Worm (Caenorhabditis elegans) whole organism, late embryonic: ENCODE results near the gene col-183.

Source experiments
- C08G9.2 ChIP-seq: sonication (generic microtip); optimal IDR thresholded peaks from 2 replicates; lab custom pipeline; 2016; ENCODE audit warnings: mild to moderate bottlenecking, missing genetic modification characterization, moderate library complexity, missing compliant biosample characterization
- C38D4.7 ChIP-seq: fragments of 200-800 bp; sonication (Bioruptor generic); optimal IDR thresholded peaks from 2 replicates; lab custom pipeline; 2018; ENCODE audit warnings: mild to moderate bottlenecking, missing genetic modification characterization, moderate library complexity, missing compliant biosample characterization
- K02D7.2 ChIP-seq: sonication (generic microtip); optimal IDR thresholded peaks from 2 replicates; lab custom pipeline; 2017; ENCODE audit warnings: mild to moderate bottlenecking, missing genetic modification characterization, missing compliant biosample characterization
- T23F11.4 ChIP-seq: fragments of 200-800 bp; sonication (Bioruptor generic); optimal IDR thresholded peaks from 2 replicates; lab custom pipeline; 2018; ENCODE audit warnings: mild to moderate bottlenecking, missing genetic modification characterization, missing compliant biosample characterization
- Y22D7AL.16 ChIP-seq: sonication (generic microtip); optimal IDR thresholded peaks from 2 replicates; lab custom pipeline; 2016; ENCODE audit warnings: missing genetic modification characterization, missing compliant biosample characterization
- ceh-14 ChIP-seq: sonication (generic microtip); optimal IDR thresholded peaks from 2 replicates; lab custom pipeline; 2016; ENCODE audit warnings: missing genotype, missing genetic modification characterization, missing compliant biosample characterization
- ceh-19 ChIP-seq: fragments of 200-800 bp; sonication (Bioruptor generic); optimal IDR thresholded peaks from 2 replicates; lab custom pipeline; 2018; ENCODE audit warnings: mild to moderate bottlenecking, missing genetic modification characterization, missing compliant biosample characterization
- ceh-22 ChIP-seq: sonication (generic microtip); optimal IDR thresholded peaks from 2 replicates; lab custom pipeline; 2017; ENCODE audit warnings: missing biosample characterization, missing genetic modification characterization
- ceh-31 ChIP-seq: sonication (generic microtip); optimal IDR thresholded peaks from 2 replicates; lab custom pipeline; 2016; ENCODE audit warnings: missing genetic modification characterization, missing compliant biosample characterization
- ceh-48 ChIP-seq: sonication (generic microtip); optimal IDR thresholded peaks from 2 replicates; lab custom pipeline; 2016; ENCODE audit warnings: missing genetic modification characterization, inconsistent platforms, missing compliant biosample characterization
- ceh-6 ChIP-seq: fragments of 200-800 bp; sonication (Bioruptor generic); optimal IDR thresholded peaks from 2 replicates; lab custom pipeline; 2018; ENCODE audit warnings: mild to moderate bottlenecking, missing genetic modification characterization, missing compliant biosample characterization
- che-1 ChIP-seq: sonication (generic microtip); optimal IDR thresholded peaks from 2 replicates; lab custom pipeline; 2016; ENCODE audit warnings: mild to moderate bottlenecking, missing genetic modification characterization, missing compliant biosample characterization
- elt-4 ChIP-seq: sonication (generic microtip); optimal IDR thresholded peaks from 2 replicates; lab custom pipeline; 2016; ENCODE audit warnings: missing genetic modification characterization, missing compliant biosample characterization
- fkh-6 ChIP-seq: sonication (generic microtip); optimal IDR thresholded peaks from 2 replicates; lab custom pipeline; 2016; ENCODE audit warnings: missing genetic modification characterization, missing compliant biosample characterization
- hlh-13 ChIP-seq: fragments of 200-800 bp; sonication (Bioruptor generic); optimal IDR thresholded peaks from 2 replicates; lab custom pipeline; 2018; ENCODE audit warnings: mild to moderate bottlenecking, missing genetic modification characterization, missing compliant biosample characterization
- hlh-15 ChIP-seq: sonication (generic microtip); optimal IDR thresholded peaks from 2 replicates; lab custom pipeline; 2016; ENCODE audit warnings: missing genetic modification characterization, missing compliant biosample characterization
- hlh-30 ChIP-seq: sonication (generic microtip); optimal IDR thresholded peaks from 2 replicates; lab custom pipeline; 2017; ENCODE audit warnings: antibody characterized with exemption, missing genetic modification characterization, missing compliant biosample characterization; ENCODE audit not compliant: insufficient read depth
- hlh-6 ChIP-seq: sonication (generic microtip); optimal IDR thresholded peaks from 2 replicates; lab custom pipeline; 2016; ENCODE audit warnings: missing genotype, missing genetic modification characterization, missing compliant biosample characterization
- hlh-8 ChIP-seq: sonication (generic microtip); optimal IDR thresholded peaks from 2 replicates; lab custom pipeline; 2016; ENCODE audit warnings: missing genotype, missing genetic modification characterization, missing compliant biosample characterization
- lim-6 ChIP-seq: sonication (generic microtip); optimal IDR thresholded peaks from 2 replicates; lab custom pipeline; 2016; ENCODE audit warnings: missing genetic modification characterization, missing compliant biosample characterization
- lin-11 ChIP-seq: fragments of 200-800 bp; sonication (Bioruptor generic); optimal IDR thresholded peaks from 2 replicates; lab custom pipeline; 2018; ENCODE audit warnings: mild to moderate bottlenecking, missing genetic modification characterization, missing compliant biosample characterization
- mec-3 ChIP-seq: sonication (generic microtip); optimal IDR thresholded peaks from 2 replicates; lab custom pipeline; 2016; ENCODE audit warnings: borderline replicate concordance, missing genetic modification characterization, missing compliant biosample characterization
- nhr-11 ChIP-seq: fragments of 150-350 bp; optimal IDR thresholded peaks from 2 replicates; lab custom pipeline; 2014; ENCODE audit warnings: missing biosample characterization, missing genetic modification characterization
- odd-2 ChIP-seq: sonication (generic microtip); optimal IDR thresholded peaks from 2 replicates; lab custom pipeline; 2017; ENCODE audit warnings: antibody characterized with exemption, mild to moderate bottlenecking, missing genetic modification characterization, missing compliant biosample characterization
- pax-1 ChIP-seq: fragments of 150-350 bp; optimal IDR thresholded peaks from 2 replicates; lab custom pipeline; 2014; ENCODE audit warnings: missing biosample characterization, missing genetic modification characterization
- pha-4 ChIP-seq: fragments of 150-350 bp; optimal IDR thresholded peaks from 2 replicates; lab custom pipeline; 2018; ENCODE audit warnings: missing biosample characterization, missing genetic modification reagents, missing genetic modification characterization
- pqm-1 ChIP-seq: sonication (generic microtip); optimal IDR thresholded peaks from 2 replicates; lab custom pipeline; 2016; ENCODE audit warnings: missing genetic modification characterization, missing compliant biosample characterization
- ref-2 ChIP-seq: sonication (generic microtip); optimal IDR thresholded peaks from 2 replicates; lab custom pipeline; 2016; ENCODE audit warnings: missing genetic modification characterization, missing compliant biosample characterization
- rnt-1 ChIP-seq: sonication (generic microtip); optimal IDR thresholded peaks from 2 replicates; lab custom pipeline; 2016; ENCODE audit warnings: missing genetic modification characterization, missing compliant biosample characterization
- sox-4 ChIP-seq: sonication (generic microtip); optimal IDR thresholded peaks from 2 replicates; lab custom pipeline; 2017; ENCODE audit warnings: mild to moderate bottlenecking, missing genetic modification characterization, inconsistent platforms, missing compliant biosample characterization
- syd-9 ChIP-seq: sonication (generic microtip); optimal IDR thresholded peaks from 2 replicates; lab custom pipeline; 2016; ENCODE audit warnings: mild to moderate bottlenecking, missing genetic modification characterization, moderate library complexity, missing compliant biosample characterization
- tbx-2 ChIP-seq: sonication (generic microtip); optimal IDR thresholded peaks from 2 replicates; lab custom pipeline; 2016; ENCODE audit warnings: missing genetic modification characterization, missing compliant biosample characterization
- tbx-7 ChIP-seq: sonication (generic microtip); optimal IDR thresholded peaks from 2 replicates; lab custom pipeline; 2016; ENCODE audit warnings: missing genotype, missing genetic modification characterization, missing compliant biosample characterization
- ttx-3 ChIP-seq: sonication (generic microtip); optimal IDR thresholded peaks from 2 replicates; lab custom pipeline; 2016; ENCODE audit warnings: missing genetic modification reagents, missing genetic modification characterization, missing compliant biosample characterization
- unc-3 ChIP-seq, 2 experiments: fragments of 200-800 bp in 1 of 2; sonication (Bioruptor generic) in 1 of 2; sonication (generic microtip) in 1 of 2; conservative IDR thresholded peaks in 1 of 2; optimal IDR thresholded peaks in 1 of 2; 2 replicates each; pipeline versions ENCODE4 v1.3.6 to Lab custom; 2016 to 2022; ENCODE audit warnings: missing compliant biosample characterization in 2 of 2, missing genetic modification characterization in 2 of 2, missing genetic modification reagents in 1 of 2
- unc-55 ChIP-seq: sonication (generic microtip); optimal IDR thresholded peaks from 2 replicates; lab custom pipeline; 2017; ENCODE audit warnings: missing biosample characterization, missing genetic modification reagents, missing genetic modification characterization
- zip-5 ChIP-seq: sonication (generic microtip); optimal IDR thresholded peaks from 2 replicates; lab custom pipeline; 2016; ENCODE audit warnings: missing genetic modification characterization, missing compliant biosample characterization

Gene col-183

ce11 chrX:13477356-13477755 lies 9.8 kb upstream of the col-183 start, which contains the start of gene efn-3:
Gene efn-3 (minus strand): TSS chrX:13477456.
- TF ChIP-seq elt-4 (tag; lab: Kevin White, UChicago) (no peak), ceh-6 (GFP tag; lab: Kevin White, UChicago) (no peak), pha-4 (tag; lab: Kevin White, UChicago) (no peak), lin-11 (tag; lab: Kevin White, UChicago) (no peak), hlh-6 (tag; lab: Kevin White, UChicago) (no peak), mec-3 (tag; lab: Kevin White, UChicago) (no peak), tbx-7 (tag; lab: Kevin White, UChicago) (no peak), ceh-22 (no peak), ttx-3 (tag; lab: Kevin White, UChicago) (no peak), hlh-13 (GFP tag; lab: Kevin White, UChicago) (no peak), K02D7.2 (tag; lab: Kevin White, UChicago) (no peak), pax-1 (tag; lab: Kevin White, UChicago) (no peak), unc-3 (GFP tag; conservative IDR thresholded peaks at IDR 0.05; lab: Robert Waterston, UW) (no peak), unc-3 (tag; optimal IDR thresholded peaks at IDR 0.05; lab: Kevin White, UChicago) (no peak), zip-5 (tag; lab: Kevin White, UChicago) (no peak), hlh-30 (tag; lab: Kevin White, UChicago) (no peak), ceh-48 (tag; lab: Kevin White, UChicago) (no peak), syd-9 (tag; lab: Kevin White, UChicago) (no peak), ref-2 (tag; lab: Kevin White, UChicago) (no peak), odd-2 (tag; lab: Kevin White, UChicago) (no peak)

- TF ChIP-seq nhr-11 (no peak), che-1 (no peak), T23F11.4 (GFP tag; lab: Kevin White, UChicago) (no peak), C38D4.7 (GFP tag; lab: Kevin White, UChicago) (no peak), tbx-2 (tag; lab: Kevin White, UChicago) (no peak), hlh-15 (tag; lab: Kevin White, UChicago) (no peak), ceh-14 (tag; lab: Kevin White, UChicago) (no peak), hlh-8 (tag; lab: Kevin White, UChicago) (no peak), pax-1 (tag; lab: Kevin White, UChicago) (no peak), ceh-31 (tag; lab: Kevin White, UChicago) (no peak), sox-4 (no peak), rnt-1 (tag; lab: Kevin White, UChicago) (no peak), unc-55 (GFP tag; lab: Kevin White, UChicago) (no peak), pqm-1 (tag; lab: Kevin White, UChicago) (no peak), ceh-19 (GFP tag; lab: Kevin White, UChicago) (no peak), ceh-48 (tag; lab: Kevin White, UChicago) (no peak), lim-6 (tag; lab: Kevin White, UChicago) (no peak), C08G9.2 (tag; lab: Kevin White, UChicago) (no peak), Y22D7AL.16 (no peak), fkh-6 (tag; lab: Kevin White, UChicago) (no peak)
- TF ChIP-seq, all 69 proteins: peak for 0
These were observed 4.3 kb upstream of the col-183 start, which contains the start of gene tre-4 for ce11 chrX:13471855-13472254. Gene tre-4 (plus strand): TSS chrX:13472155.

- TF ChIP-seq ref-2 (tag; lab: Kevin White, UChicago) (no peak), hlh-6 (tag; lab: Kevin White, UChicago) (peak; percentile 73)
These were observed 2.5 kb upstream of the col-183 start for ce11 chrX:13469907-13470647.
